Worm (Caenorhabditis elegans): Measurements from ENCODE around the gene srab-18.

- TF ChIP-seq him-1 (tag; optimal IDR thresholded peaks at IDR 0.05) (no peak), dao-5 (tag; optimal IDR thresholded peaks at IDR 0.05) (no peak)
Observed at ce11 chrV:9911165-9911564, 39.9 kb upstream of the srab-18 start.
